Fruit fly (Drosophila melanogaster): ENCODE data around the gene U2af38.

- no peak for TF ChIP-seq pan (optimal IDR thresholded peaks at IDR 0.05)
- TF ChIP-seq EcR (GFP tag; optimal IDR thresholded peaks at IDR 0.05): no peak
- no peak for TF ChIP-seq CG8478 (optimal IDR thresholded peaks at IDR 0.05)
- no peak for TF ChIP-seq Dll (optimal IDR thresholded peaks at IDR 0.05)
Measured at dm6 chr2L:319159-319558, 24.7 kb upstream of the U2af38 start, which contains the start of gene CG11912.
